Worm (Caenorhabditis elegans): Measurements from ENCODE around the gene T24C2.3.
A peak's percentile ranks its signal among the peaks of the same experiment; 100 is the strongest.

Gene T24C2.3

ce11 chrX:14500422-14501058 is 42.8 kb upstream of the T24C2.3 start:
- TF ChIP-seq F49E8.2 (tag; optimal IDR thresholded peaks at IDR 0.05; ENCODE audit: insufficient read depth): no peak
- TF ChIP-seq F39B2.1 (GFP tag; IDR thresholded peaks at IDR 0.05): no peak
- TF ChIP-seq athp-1 (tag; optimal IDR thresholded peaks at IDR 0.05): no peak
- TF ChIP-seq ccch-3 (GFP tag; optimal IDR thresholded peaks at IDR 0.05): no peak
- TF ChIP-seq tbp1 (GFP tag; optimal IDR thresholded peaks at IDR 0.05): peak; percentile 46
- TF ChIP-seq snpc-4 (GFP tag; optimal IDR thresholded peaks at IDR 0.05): no peak
- peak in 3 of 4 experiments; percentile 0 to 42 (median 28) for TF ChIP-seq snpc-4 (tag; optimal IDR thresholded peaks at IDR 0.05)
- TF ChIP-seq nfya-1 (tag; optimal IDR thresholded peaks at IDR 0.05; ENCODE audit: borderline replicate concordance, insufficient read depth): no peak
- TF ChIP-seq bed-2 (GFP tag; IDR thresholded peaks at IDR 0.05): no peak
- peak in 1 of 2 experiments; percentile 88 for TF ChIP-seq let-607 (tag; optimal IDR thresholded peaks at IDR 0.05)
- no peak for TF ChIP-seq T26A5.8 (tag; optimal IDR thresholded peaks at IDR 0.05)
- TF ChIP-seq D2030.7 (GFP tag; IDR thresholded peaks at IDR 0.05): no peak
- TF ChIP-seq atf-7 (tag; optimal IDR thresholded peaks at IDR 0.05): peak; percentile 92
- no peak for TF ChIP-seq K12H6.12 (tag; optimal IDR thresholded peaks at IDR 0.05)
- peak; percentile 51; the same call in 1 of the 2 replicates for TF ChIP-seq B0336.3 (GFP tag; IDR thresholded peaks at IDR 0.05)
- TF ChIP-seq attf-3 (GFP tag; conservative IDR thresholded peaks at IDR 0.05): no peak
- TF ChIP-seq ztf-22 (GFP tag; optimal IDR thresholded peaks at IDR 0.05): peak; percentile 89
- peak; percentile 97 for TF ChIP-seq nhr-80 (tag; optimal IDR thresholded peaks at IDR 0.05)
- TF ChIP-seq gei-17 (GFP tag; optimal IDR thresholded peaks at IDR 0.05): peak; percentile 19
- TF ChIP-seq T07F8.4 (tag; optimal IDR thresholded peaks at IDR 0.05): no peak
- no peak for TF ChIP-seq F52B5.7 (tag; optimal IDR thresholded peaks at IDR 0.05)
- TF ChIP-seq nhr-27 (tag; optimal IDR thresholded peaks at IDR 0.05): no peak
- TF ChIP-seq let-526 (GFP tag; IDR thresholded peaks at IDR 0.05): no peak
- peak; percentile 69 for TF ChIP-seq chd-7 (tag; optimal IDR thresholded peaks at IDR 0.05)
- TF ChIP-seq mel-28 (tag; optimal IDR thresholded peaks at IDR 0.05; ENCODE audit: borderline replicate concordance): no peak
- no peak for TF ChIP-seq madf-10 (tag; optimal IDR thresholded peaks at IDR 0.05)
- no peak for TF ChIP-seq hmg-20 (GFP tag; IDR thresholded peaks at IDR 0.05)
- peak; percentile 40 for TF ChIP-seq nhr-90 (tag; optimal IDR thresholded peaks at IDR 0.05)
- TF ChIP-seq lin-40 (tag; optimal IDR thresholded peaks at IDR 0.05): peak; percentile 69
- peak; percentile 72 for TF ChIP-seq tlf-1 (GFP tag; optimal IDR thresholded peaks at IDR 0.05)
- no peak for TF ChIP-seq F37B4.10 (GFP tag; IDR thresholded peaks at IDR 0.05)
- TF ChIP-seq nhr-179 (tag; optimal IDR thresholded peaks at IDR 0.05): no peak
- no peak for TF ChIP-seq ztf-25 (GFP tag; IDR thresholded peaks at IDR 0.05)
- TF ChIP-seq rpc-1 (optimal IDR thresholded peaks at IDR 0.05): no peak
- TF ChIP-seq rpc-1 (tag; optimal IDR thresholded peaks at IDR 0.05): no peak
- TF ChIP-seq rcor-1 (GFP tag; IDR thresholded peaks at IDR 0.05): no peak
- TF ChIP-seq lin-54 (GFP tag; optimal IDR thresholded peaks at IDR 0.05): no peak
- TF ChIP-seq hmg-1.2 (GFP tag; IDR thresholded peaks at IDR 0.05): no peak
- TF ChIP-seq dpff-1 (tag; optimal IDR thresholded peaks at IDR 0.05): no peak
- TF ChIP-seq egrh-3 (GFP tag; IDR thresholded peaks at IDR 0.05): no peak
- TF ChIP-seq F57A8.1 (GFP tag; optimal IDR thresholded peaks at IDR 0.05): no peak
- TF ChIP-seq pbrm-1 (GFP tag; IDR thresholded peaks at IDR 0.05): no peak
- no peak for TF ChIP-seq madf-6 (GFP tag; IDR thresholded peaks at IDR 0.05)
- no peak for TF ChIP-seq cebp-1 (GFP tag; IDR thresholded peaks at IDR 0.05)
- peak; percentile 50 for TF ChIP-seq cebp-1 (tag; optimal IDR thresholded peaks at IDR 0.05)
- no peak for TF ChIP-seq lsl-1 (GFP tag; optimal IDR thresholded peaks at IDR 0.05)
- no peak for TF ChIP-seq akir-1 (GFP tag; optimal IDR thresholded peaks at IDR 0.05)
- TF ChIP-seq F22D6.2 (tag; optimal IDR thresholded peaks at IDR 0.05): peak; percentile 24
- no peak for TF ChIP-seq C06A6.2 (GFP tag; conservative IDR thresholded peaks at IDR 0.05)

Measured in whole organism, young adult.